Worm (Caenorhabditis elegans): Measurements from ENCODE around the gene prp-19.

ce11 chrIII:5160803-5161202 lies 11.0 kb downstream of the prp-19 start:
- TF ChIP-seq pha-4 (tag; optimal IDR thresholded peaks at IDR 0.05): no peak
- TF ChIP-seq nfya-1 (tag; optimal IDR thresholded peaks at IDR 0.05): no peak
- TF ChIP-seq ama-1 (optimal IDR thresholded peaks at IDR 0.05): no peak
- no peak for TF ChIP-seq pag-3 (tag; optimal IDR thresholded peaks at IDR 0.05; ENCODE audit: borderline replicate concordance)
- TF ChIP-seq elt-2 (tag; optimal IDR thresholded peaks at IDR 0.05): no peak
- TF ChIP-seq odd-2 (tag; optimal IDR thresholded peaks at IDR 0.05): no peak
- no peak for TF ChIP-seq ceh-6 (GFP tag; optimal IDR thresholded peaks at IDR 0.05)
- no peak for TF ChIP-seq rnt-1 (tag; optimal IDR thresholded peaks at IDR 0.05)

Data from whole organism, late embryonic.